Worm (Caenorhabditis elegans) whole organism, L4 larva: ENCODE results near the gene K10B3.1.

Source experiments
- F37D6.2 ChIP-seq: sonication (generic microtip); optimal IDR thresholded peaks from 2 replicates; lab custom pipeline; 2016; ENCODE audit warnings: mild to moderate bottlenecking, missing genetic modification characterization, missing compliant biosample characterization
- F49E8.2 ChIP-seq: sonication (generic microtip); optimal IDR thresholded peaks from 2 replicates; lab custom pipeline; 2016; ENCODE audit warnings: missing compliant biosample characterization, mild to moderate bottlenecking, missing genetic modification characterization, borderline replicate concordance
- Y105C5A.15 ChIP-seq: fragments of 200-800 bp; sonication (Bioruptor generic); IDR thresholded peaks from 2 replicates; pipeline ENCODE4 v1.3.6; 2022; ENCODE audit warnings: missing genetic modification characterization, missing compliant biosample characterization
- Y5F2A.4 ChIP-seq: fragments of 200-800 bp; sonication (Bioruptor generic); optimal IDR thresholded peaks from 2 replicates; lab custom pipeline; 2018; ENCODE audit warnings: mild to moderate bottlenecking, missing genetic modification characterization, missing compliant biosample characterization
- ZK337.2 ChIP-seq: fragments of 200-800 bp; sonication (Bioruptor generic); IDR thresholded peaks from 2 replicates; pipeline ENCODE4 v1.3.6; 2022; ENCODE audit warnings: missing genetic modification reagents, missing genetic modification characterization, missing compliant biosample characterization
- aha-1 ChIP-seq: fragments of 150-350 bp; peaks from one replicate; lab custom pipeline; 2014; ENCODE audit warnings: missing biosample characterization, missing genetic modification characterization
- aly-2 ChIP-seq: sonication (generic microtip); optimal IDR thresholded peaks from 2 replicates; lab custom pipeline; 2018; ENCODE audit warnings: missing biosample characterization, missing genetic modification characterization
- arid-1 ChIP-seq: fragments of 200-800 bp; sonication (Bioruptor generic); conservative IDR thresholded peaks from 2 replicates; pipeline ENCODE4 v1.3.6; 2022; ENCODE audit warnings: missing genetic modification reagents, missing genetic modification characterization, missing compliant biosample characterization
- ceh-20 ChIP-seq: fragments of 200-800 bp; sonication (Bioruptor generic); IDR thresholded peaks from 2 replicates; pipeline ENCODE4 v1.3.6; 2022; ENCODE audit warnings: missing genetic modification reagents, missing genetic modification characterization, missing compliant biosample characterization
- ceh-28 ChIP-seq: fragments of 150-350 bp; optimal IDR thresholded peaks from 2 replicates; lab custom pipeline; 2014; ENCODE audit warnings: missing biosample characterization, missing genetic modification reagents, missing genetic modification characterization
- ceh-82 ChIP-seq: sonication (generic microtip); optimal IDR thresholded peaks from 2 replicates; lab custom pipeline; 2017; ENCODE audit warnings: missing biosample characterization, missing genetic modification characterization
- ces-1 ChIP-seq: fragments of 150-350 bp; sonication (generic microtip); optimal IDR thresholded peaks from 4 replicates; lab custom pipeline; 2014; ENCODE audit warnings: missing biosample characterization, missing genetic modification reagents, missing genetic modification characterization
- dmd-6 ChIP-seq: fragments of 200-800 bp; sonication (Bioruptor generic); IDR thresholded peaks from 2 replicates; pipeline ENCODE4 v1.3.6; 2022; ENCODE audit warnings: missing genetic modification reagents, missing genetic modification characterization, missing compliant biosample characterization
- dve-1 ChIP-seq: sonication (generic microtip); optimal IDR thresholded peaks from 2 replicates; lab custom pipeline; 2017; ENCODE audit warnings: antibody characterized with exemption, mild to moderate bottlenecking, missing genetic modification characterization, missing compliant biosample characterization; ENCODE audit not compliant: insufficient read depth
- hlh-30 ChIP-seq: sonication (generic microtip); optimal IDR thresholded peaks from 2 replicates; lab custom pipeline; 2017; ENCODE audit warnings: antibody characterized with exemption, mild to moderate bottlenecking, missing genetic modification characterization, missing compliant biosample characterization; ENCODE audit not compliant: insufficient read depth
- hmg-1.1 ChIP-seq: fragments of 200-800 bp; sonication (Bioruptor generic); IDR thresholded peaks from 2 replicates; pipeline ENCODE4 v1.3.6; 2022; ENCODE audit warnings: missing genetic modification reagents, missing genetic modification characterization, missing compliant biosample characterization
- jun-1 ChIP-seq: fragments of 150-350 bp; optimal IDR thresholded peaks from 2 replicates; lab custom pipeline; 2014; ENCODE audit warnings: missing biosample characterization, missing genetic modification reagents, missing genetic modification characterization
- lim-7 ChIP-seq: fragments of 200-800 bp; sonication (Bioruptor generic); IDR thresholded peaks from 2 replicates; pipeline ENCODE4 v1.3.6; 2022; ENCODE audit warnings: missing genetic modification characterization, missing compliant biosample characterization
- lin-13 ChIP-seq: fragments of 150-350 bp; optimal IDR thresholded peaks from 2 replicates; lab custom pipeline; 2014; ENCODE audit warnings: missing biosample characterization, missing genetic modification reagents, missing genetic modification characterization
- lin-29 ChIP-seq: fragments of 200-800 bp; sonication (Bioruptor generic); IDR thresholded peaks from 2 replicates; pipeline ENCODE4 v1.3.6; 2022; ENCODE audit warnings: missing genetic modification reagents, missing genetic modification characterization, missing compliant biosample characterization
- lin-39 ChIP-seq: fragments of 150-350 bp; optimal IDR thresholded peaks from 2 replicates; lab custom pipeline; 2014; ENCODE audit warnings: missing biosample characterization, missing genetic modification reagents, missing genetic modification characterization
- lsy-2 ChIP-seq, 2 experiments: fragments of 150-350 bp in 1 of 2; sonication (generic microtip) in 1 of 2; optimal IDR thresholded peaks; 2 replicates each; lab custom pipeline; 2014 to 2017; ENCODE audit warnings: missing biosample characterization in 2 of 2, missing genetic modification characterization in 2 of 2
- madf-9 ChIP-seq: fragments of 200-800 bp; sonication (Bioruptor generic); conservative IDR thresholded peaks from 2 replicates; pipeline ENCODE4 v1.3.6; 2022; ENCODE audit warnings: missing genetic modification reagents, missing genetic modification characterization, missing compliant biosample characterization
- mdl-1 ChIP-seq, 2 experiments: fragments of 150-350 bp in 1 of 2; sonication (generic microtip) in 1 of 2; optimal IDR thresholded peaks; 2 replicates each; lab custom pipeline; 2014 to 2017; ENCODE audit warnings: missing biosample characterization in 2 of 2, missing genetic modification characterization in 2 of 2
- mdt-29 ChIP-seq: fragments of 200-800 bp; sonication (Bioruptor generic); IDR thresholded peaks from 2 replicates; pipeline ENCODE4 v1.3.6; 2022; ENCODE audit warnings: missing genetic modification reagents, missing genetic modification characterization, missing compliant biosample characterization
- mep-1 ChIP-seq: fragments of 150-350 bp; sonication (generic microtip); optimal IDR thresholded peaks from 3 replicates; lab custom pipeline; 2014; ENCODE audit warnings: missing biosample characterization, missing genetic modification characterization
- mes-2 ChIP-seq: sonication (generic microtip); optimal IDR thresholded peaks from 2 replicates; lab custom pipeline; 2016; ENCODE audit warnings: missing genotype, mild to moderate bottlenecking, missing genetic modification characterization, missing compliant biosample characterization; ENCODE audit not compliant: poor library complexity, severe bottlenecking
- mxl-3 ChIP-seq: fragments of 200-800 bp; sonication (Bioruptor generic); optimal IDR thresholded peaks from 2 replicates; lab custom pipeline; 2018; ENCODE audit warnings: mild to moderate bottlenecking, missing genetic modification characterization, missing compliant biosample characterization
- nhr-10 ChIP-seq: fragments of 150-350 bp; optimal IDR thresholded peaks from 2 replicates; lab custom pipeline; 2014; ENCODE audit warnings: missing biosample characterization, missing genetic modification characterization
- nhr-102 ChIP-seq: sonication (generic microtip); optimal IDR thresholded peaks from 2 replicates; lab custom pipeline; 2016; ENCODE audit warnings: mild to moderate bottlenecking, missing genetic modification characterization, moderate library complexity, missing compliant biosample characterization
- nhr-11 ChIP-seq: fragments of 150-350 bp; optimal IDR thresholded peaks from 2 replicates; lab custom pipeline; 2014; ENCODE audit warnings: missing biosample characterization, missing genetic modification characterization
- nhr-237 ChIP-seq: sonication (generic microtip); optimal IDR thresholded peaks from 2 replicates; lab custom pipeline; 2017; ENCODE audit warnings: missing biosample characterization, missing genetic modification characterization
- nhr-25 ChIP-seq: sonication (generic microtip); optimal IDR thresholded peaks from 2 replicates; lab custom pipeline; 2017; ENCODE audit warnings: missing genetic modification characterization, mild to moderate bottlenecking, missing compliant biosample characterization, antibody characterized with exemption, moderate library complexity, borderline replicate concordance; ENCODE audit not compliant: insufficient read depth
- nhr-6 ChIP-seq: fragments of 150-350 bp; optimal IDR thresholded peaks from 2 replicates; lab custom pipeline; 2014; ENCODE audit warnings: missing biosample characterization, missing genetic modification characterization
- nhr-76 ChIP-seq: fragments of 150-350 bp; optimal IDR thresholded peaks from 2 replicates; lab custom pipeline; 2014; ENCODE audit warnings: missing biosample characterization, missing genetic modification characterization
- nhr-77 ChIP-seq: fragments of 150-350 bp; optimal IDR thresholded peaks from 2 replicates; lab custom pipeline; 2014; ENCODE audit warnings: missing biosample characterization, missing genetic modification characterization
- php-3 ChIP-seq: fragments of 200-800 bp; sonication (Bioruptor generic); IDR thresholded peaks from 2 replicates; pipeline ENCODE4 v1.3.6; 2022; ENCODE audit warnings: missing genetic modification reagents, missing genetic modification characterization, missing compliant biosample characterization
- pqm-1 ChIP-seq: sonication (generic microtip); optimal IDR thresholded peaks from 2 replicates; lab custom pipeline; 2017; ENCODE audit warnings: missing biosample characterization, missing genetic modification characterization
- rbr-2 ChIP-seq: sonication (generic microtip); optimal IDR thresholded peaks from 2 replicates; lab custom pipeline; 2016; ENCODE audit warnings: missing genotype, missing genetic modification characterization, missing compliant biosample characterization
- sdz-12 ChIP-seq: fragments of 200-800 bp; sonication (Bioruptor generic); optimal IDR thresholded peaks from 2 replicates; lab custom pipeline; 2018; ENCODE audit warnings: mild to moderate bottlenecking, missing genetic modification characterization, missing compliant biosample characterization
- tra-1 ChIP-seq: fragments of 200-800 bp; sonication (Bioruptor generic); IDR thresholded peaks from 2 replicates; pipeline ENCODE4 v1.3.6; 2022; ENCODE audit warnings: missing genetic modification reagents, missing genetic modification characterization, missing compliant biosample characterization
- unc-130 ChIP-seq: sonication (generic microtip); optimal IDR thresholded peaks from 2 replicates; lab custom pipeline; 2016; ENCODE audit warnings: missing genetic modification reagents, missing genetic modification characterization, missing compliant biosample characterization
- unc-62 ChIP-seq, 3 experiments: fragments of 150-350 bp in 1 of 3; sonication (generic microtip); optimal IDR thresholded peaks in 2 of 3; peaks in 1 of 3; 1 replicate in 1 of 3; 2 replicates in 2 of 3; lab custom pipeline; 2014 to 2017; ENCODE audit warnings: missing biosample characterization in 3 of 3, missing genetic modification characterization in 3 of 3, missing genetic modification reagents in 3 of 3, missing genotype in 1 of 3
- vab-7 ChIP-seq: fragments of 200-800 bp; sonication (Bioruptor generic); IDR thresholded peaks from 2 replicates; pipeline ENCODE4 v1.3.6; 2022; ENCODE audit warnings: missing genetic modification reagents, missing genetic modification characterization, missing compliant biosample characterization
- zfp-3 ChIP-seq: fragments of 200-800 bp; sonication (Bioruptor generic); conservative IDR thresholded peaks from 2 replicates; pipeline ENCODE4 v1.3.6; 2022; ENCODE audit warnings: missing genetic modification reagents, missing genetic modification characterization, missing compliant biosample characterization
- zip-11 ChIP-seq: fragments of 200-800 bp; sonication (Bioruptor generic); IDR thresholded peaks from 2 replicates; pipeline ENCODE4 v1.3.6; 2022; ENCODE audit warnings: missing genetic modification characterization, missing compliant biosample characterization
- zip-2 ChIP-seq: fragments of 150-350 bp; optimal IDR thresholded peaks from 2 replicates; lab custom pipeline; 2014; ENCODE audit warnings: missing biosample characterization, missing genetic modification characterization
- ztf-11 ChIP-seq: fragments of 150-350 bp; optimal IDR thresholded peaks from 2 replicates; lab custom pipeline; 2014; ENCODE audit warnings: missing biosample characterization, missing genetic modification characterization
- ztf-7 ChIP-seq: fragments of 150-350 bp; optimal IDR thresholded peaks from 2 replicates; lab custom pipeline; 2014; ENCODE audit warnings: missing biosample characterization, missing genetic modification characterization

The K10B3.1 gene

DNA sequence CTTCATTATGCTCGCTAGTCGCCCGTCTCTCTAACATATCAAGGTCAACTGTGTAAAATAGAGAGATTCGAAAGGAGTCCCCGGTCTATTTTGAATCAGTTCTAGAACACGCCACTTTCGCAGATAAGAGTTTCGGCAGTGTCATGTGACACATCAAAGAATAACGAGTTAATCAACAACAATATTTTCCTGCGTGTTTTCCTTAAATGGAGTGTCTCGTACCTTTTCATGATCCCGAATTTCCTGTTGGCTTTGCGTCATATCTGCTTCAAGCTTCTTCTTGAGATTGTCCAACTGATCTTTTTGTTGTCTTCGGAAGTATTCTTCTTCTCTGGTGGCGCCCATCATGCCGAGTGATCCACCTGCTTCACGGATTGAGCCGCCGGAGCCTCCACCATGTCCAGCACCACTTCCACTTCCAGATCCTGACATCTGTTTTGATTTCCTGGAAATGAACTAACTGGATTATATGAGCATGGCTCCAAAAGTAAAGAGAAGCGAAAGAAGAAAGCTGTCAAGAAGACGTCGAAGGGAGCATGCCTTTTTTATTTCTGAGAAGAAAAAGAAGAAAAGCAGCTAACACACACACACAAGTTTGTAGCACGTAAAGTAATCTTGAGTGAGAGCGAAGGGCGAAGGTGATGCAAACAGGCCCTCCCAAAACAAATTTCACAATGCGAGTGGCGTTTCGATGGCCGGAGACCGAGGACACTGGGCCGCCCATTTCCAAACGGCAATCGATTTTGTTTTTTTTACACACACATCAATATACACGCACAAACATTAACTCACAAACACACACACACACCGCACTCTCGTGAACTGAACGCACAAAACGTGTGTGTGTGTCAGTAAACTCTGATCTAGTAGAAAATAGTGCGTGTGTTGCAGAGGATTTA, 19.9 kb upstream of the K10B3.1 start (continued):
- TF ChIP-seq ceh-28 (tag; lab: Kevin White, UChicago) (peak; percentile 7), hlh-30 (tag; lab: Kevin White, UChicago) (peak; percentile 64), lin-39 (tag; lab: Kevin White, UChicago) (no peak), jun-1 (tag; lab: Kevin White, UChicago) (no peak), ztf-11 (no peak), aha-1 (peak; percentile 89), rbr-2 (tag; lab: Kevin White, UChicago) (no peak), ces-1 (GFP tag; lab: Kevin White, UChicago) (no peak), dve-1 (tag; lab: Kevin White, UChicago) (peak; percentile 85), madf-9 (GFP tag; lab: Robert Waterston, UW) (no peak), ztf-7 (tag; lab: Kevin White, UChicago) (no peak), zip-11 (no peak), lim-7 (no peak), mdt-29 (GFP tag; lab: Robert Waterston, UW) (peak; percentile 21; the same call in 1 of the 2 replicates), Y5F2A.4 (no peak), F37D6.2 (tag; lab: Kevin White, UChicago) (no peak), unc-130 (GFP tag; lab: Kevin White, UChicago) (no peak), nhr-102 (tag; lab: Kevin White, UChicago) (peak; percentile 35), nhr-237 (tag; lab: Kevin White, UChicago) (no peak), php-3 (GFP tag; lab: Robert Waterston, UW) (peak; percentile 51; the same call in 1 of the 2 replicates), zfp-3 (GFP tag; lab: Robert Waterston, UW) (peak; percentile 68; the same call in 1 of the 2 replicates), zip-2 (tag; lab: Kevin White, UChicago) (no peak), nhr-76 (tag; lab: Kevin White, UChicago) (no peak), Y105C5A.15 (GFP tag; lab: Robert Waterston, UW) (no peak), nhr-77 (tag; lab: Kevin White, UChicago) (peak; percentile 46), arid-1 (GFP tag; lab: Robert Waterston, UW) (no peak), ceh-20 (GFP tag; lab: Robert Waterston, UW) (no peak), nhr-10 (tag; lab: Kevin White, UChicago) (peak; percentile 43), vab-7 (no peak), mep-1 (tag; lab: Kevin White, UChicago) (no peak), F49E8.2 (no peak), lin-13 (no peak), ZK337.2 (GFP tag; lab: Robert Waterston, UW) (no peak), unc-62 (GFP tag; optimal IDR thresholded peaks at IDR 0.05 in 1 of 2; lab: Kevin White, UChicago) (peak in 1 of 2 experiments; percentile 93), unc-62 (tag; optimal IDR thresholded peaks at IDR 0.05; lab: Kevin White, UChicago) (no peak), nhr-6 (tag; lab: Kevin White, UChicago) (no peak), aly-2 (tag; lab: Kevin White, UChicago) (no peak), tra-1 (no peak; the same call in 1 of the 2 replicates), nhr-25 (peak; percentile 54), dmd-6 (GFP tag; lab: Robert Waterston, UW) (peak; percentile 44; the same call in 1 of the 2 replicates), ceh-82 (tag; lab: Kevin White, UChicago) (no peak), mes-2 (tag; lab: Kevin White, UChicago) (peak; percentile 24), nhr-11 (peak; percentile 48), pqm-1 (tag; lab: Kevin White, UChicago) (no peak), hmg-1.1 (no peak), sdz-12 (GFP tag; lab: Kevin White, UChicago) (no peak), lsy-2 (tag; optimal IDR thresholded peaks at IDR 0.05; lab: Kevin White, UChicago) (peak in 1 of 2 experiments; percentile 14), mdl-1 (tag; optimal IDR thresholded peaks at IDR 0.05; lab: Kevin White, UChicago) (no peak), lin-29 (GFP tag; lab: Robert Waterston, UW) (no peak), mxl-3 (GFP tag; lab: Kevin White, UChicago) (no peak)
